Fruit fly (Drosophila melanogaster) S2 (cell line): Measurements from ENCODE around the gene Trm7-34.

Experiments
- CG8478 ChIP-seq: fragments of >200 bp; optimal IDR thresholded peaks from 2 replicates; lab custom pipeline; 2018
- CTCF ChIP-seq, 2 experiments: fragments of >200 bp; optimal IDR thresholded peaks; 2 replicates each; lab custom pipeline; 2018

DNA sequence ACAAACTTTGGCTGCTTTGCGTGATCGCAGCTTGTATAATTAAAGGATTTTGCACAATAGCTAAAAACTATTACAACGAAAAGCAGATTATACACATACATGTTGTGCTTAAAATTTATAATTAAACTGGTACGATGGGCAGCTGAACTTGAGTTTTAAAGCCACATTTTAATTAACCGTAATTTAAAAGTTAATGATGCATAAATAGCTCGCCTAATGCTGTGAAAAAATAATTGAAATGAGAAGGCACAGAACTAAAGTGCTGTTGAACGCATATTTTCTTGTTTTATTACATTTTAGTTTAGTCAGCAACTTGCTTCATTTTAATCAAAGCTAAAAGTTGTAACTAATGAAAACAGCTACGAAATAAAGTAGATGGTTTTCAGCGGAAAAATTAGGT is 4.1 kb downstream of the Trm7-34 start, which contains the start of gene Obp93a:
- TF ChIP-seq CG8478 (lab: Kevin White, UChicago) (no peak), CTCF (optimal IDR thresholded peaks at IDR 0.05; lab: Kevin White, UChicago) (no peak)
